Fruit fly (Drosophila melanogaster) whole organism, wandering third instar larva: ENCODE measurements around the gene CG42558.

Source experiments
- Abd-B ChIP-seq: fragments of >200 bp; optimal IDR thresholded peaks from 2 replicates; lab custom pipeline; 2017; ENCODE audit warnings: missing biosample characterization, missing genetic modification characterization
- CG32264 ChIP-seq: fragments of 200-800 bp; sonication (Bioruptor generic); optimal IDR thresholded peaks from 2 replicates; lab custom pipeline; 2016; ENCODE audit warnings: missing biosample characterization, missing genetic modification characterization
- CG9705 ChIP-seq: fragments of 200-800 bp; sonication (Bioruptor generic); optimal IDR thresholded peaks from 2 replicates; lab custom pipeline; 2018; ENCODE audit warnings: missing biosample characterization, mild to moderate bottlenecking, missing genetic modification characterization
- Dif ChIP-seq: fragments of 200-275, 200-300 bp; sonication (Bioruptor generic); optimal IDR thresholded peaks from 2 replicates; lab custom pipeline; 2018; ENCODE audit warnings: missing biosample characterization, missing genetic modification characterization; ENCODE audit not compliant: partially characterized antibody
- GATAd ChIP-seq: sonication (Bioruptor generic); optimal IDR thresholded peaks from 2 replicates; lab custom pipeline; 2016; ENCODE audit warnings: missing biosample characterization, missing genetic modification characterization
- HLH106 ChIP-seq: fragments of 200-800 bp; optimal IDR thresholded peaks from 3 replicates; lab custom pipeline; 2019; ENCODE audit warnings: missing biosample characterization, mild to moderate bottlenecking, missing genetic modification characterization, moderate library complexity
- Hnf4 ChIP-seq: fragments of 200-800 bp; sonication (Bioruptor generic); optimal IDR thresholded peaks from 2 replicates; lab custom pipeline; 2016; ENCODE audit warnings: missing biosample characterization, mild to moderate bottlenecking, missing genetic modification characterization
- Hr78 ChIP-seq: fragments of >200 bp; optimal IDR thresholded peaks from 2 replicates; lab custom pipeline; 2017; ENCODE audit warnings: missing biosample characterization, missing genetic modification characterization
- Hr83 ChIP-seq: fragments of 200-300 bp; sonication (Bioruptor generic); optimal IDR thresholded peaks from 2 replicates; lab custom pipeline; 2016; ENCODE audit warnings: missing biosample characterization, mild to moderate bottlenecking, missing genetic modification characterization, moderate library complexity; ENCODE audit not compliant: poor library complexity, severe bottlenecking
- Jra ChIP-seq: sonication (Bioruptor generic); optimal IDR thresholded peaks from 2 replicates; lab custom pipeline; 2016; ENCODE audit warnings: missing biosample characterization, missing genetic modification characterization
- Mio ChIP-seq: sonication (Bioruptor generic); optimal IDR thresholded peaks from 2 replicates; lab custom pipeline; 2016; ENCODE audit warnings: missing biosample characterization, missing genetic modification characterization
- N ChIP-seq: fragments of >200 bp; optimal IDR thresholded peaks from 2 replicates; lab custom pipeline; 2018; ENCODE audit warnings: missing biosample characterization, missing external identifiers, missing genetic modification characterization
- OdsH ChIP-seq: fragments of 200-800 bp; sonication (Bioruptor generic); optimal IDR thresholded peaks from 2 replicates; lab custom pipeline; 2016; ENCODE audit warnings: missing biosample characterization, mild to moderate bottlenecking, missing genetic modification characterization
- Rel ChIP-seq, 2 experiments: fragments of 200-800 bp; sonication (Bioruptor generic) in 1 of 2; optimal IDR thresholded peaks; 2 replicates in 1 of 2; 3 replicates in 1 of 2; lab custom pipeline; 2016 to 2019; ENCODE audit warnings: mild to moderate bottlenecking in 2 of 2, missing biosample characterization in 2 of 2, missing genetic modification characterization in 2 of 2, moderate library complexity in 1 of 2
- Sp1 ChIP-seq: fragments of 200-800 bp; sonication (Bioruptor generic); optimal IDR thresholded peaks from 3 replicates; lab custom pipeline; 2019; ENCODE audit warnings: missing biosample characterization, mild to moderate bottlenecking, missing genetic modification characterization, moderate library complexity
- Vsx2 ChIP-seq: fragments of 200-300, 225-300 bp; sonication (Bioruptor generic); optimal IDR thresholded peaks from 2 replicates; lab custom pipeline; 2018; ENCODE audit warnings: missing biosample characterization, missing genetic modification characterization; ENCODE audit not compliant: partially characterized antibody
- br ChIP-seq: fragments of 200-800 bp; sonication (Bioruptor generic); optimal IDR thresholded peaks from 2 replicates; lab custom pipeline; 2016; ENCODE audit warnings: missing biosample characterization, missing genetic modification characterization
- dmrt93B ChIP-seq: fragments of 200-800 bp; sonication (Bioruptor generic); optimal IDR thresholded peaks from 2 replicates; lab custom pipeline; 2018; ENCODE audit warnings: missing biosample characterization, mild to moderate bottlenecking, missing genetic modification characterization
- dsf ChIP-seq: sonication (Bioruptor generic); optimal IDR thresholded peaks from 2 replicates; lab custom pipeline; 2016; ENCODE audit warnings: missing biosample characterization, missing genetic modification characterization, borderline replicate concordance
- ey ChIP-seq: fragments of 200-800 bp; sonication (Bioruptor generic); optimal IDR thresholded peaks from 2 replicates; lab custom pipeline; 2016; ENCODE audit warnings: missing biosample characterization, missing genetic modification characterization
- foxo ChIP-seq, 2 experiments: fragments of 200-800 bp; sonication (Bioruptor generic); optimal IDR thresholded peaks; 2 replicates in 1 of 2; 3 replicates in 1 of 2; lab custom pipeline; 2016 to 2017; ENCODE audit warnings: missing biosample characterization in 2 of 2, missing genetic modification characterization in 2 of 2
- fru ChIP-seq: fragments of 200-800 bp; sonication (Bioruptor generic); optimal IDR thresholded peaks from 3 replicates; lab custom pipeline; 2016; ENCODE audit warnings: missing biosample characterization, mild to moderate bottlenecking, missing genetic modification characterization
- h ChIP-seq: fragments of 200-800 bp; sonication (Bioruptor generic); optimal IDR thresholded peaks from 3 replicates; lab custom pipeline; 2016; ENCODE audit warnings: missing biosample characterization, mild to moderate bottlenecking, missing genetic modification characterization
- psq ChIP-seq: fragments of 200-800 bp; sonication (Bioruptor generic); optimal IDR thresholded peaks from 3 replicates; lab custom pipeline; 2017; ENCODE audit warnings: missing biosample characterization, mild to moderate bottlenecking, missing genetic modification characterization, moderate library complexity
- rgr ChIP-seq: fragments of 200-800 bp; sonication (Bioruptor generic); optimal IDR thresholded peaks from 3 replicates; lab custom pipeline; 2016; ENCODE audit warnings: missing biosample characterization, mild to moderate bottlenecking, missing genetic modification characterization
- sage ChIP-seq: fragments of 200-800 bp; sonication (Bioruptor generic); optimal IDR thresholded peaks from 2 replicates; lab custom pipeline; 2016; ENCODE audit warnings: missing biosample characterization, mild to moderate bottlenecking, missing genetic modification characterization
- sv ChIP-seq: fragments of 200-800 bp; sonication (Bioruptor generic); optimal IDR thresholded peaks from 3 replicates; lab custom pipeline; 2016; ENCODE audit warnings: missing biosample characterization, missing genetic modification characterization
- tai ChIP-seq: sonication (Bioruptor generic); optimal IDR thresholded peaks from 2 replicates; lab custom pipeline; 2016; ENCODE audit warnings: missing biosample characterization, missing genetic modification characterization
- woc ChIP-seq: sonication (Bioruptor generic); optimal IDR thresholded peaks from 2 replicates; lab custom pipeline; 2016; ENCODE audit warnings: missing biosample characterization, mild to moderate bottlenecking, missing genetic modification characterization

CG42558 gene

DNA sequence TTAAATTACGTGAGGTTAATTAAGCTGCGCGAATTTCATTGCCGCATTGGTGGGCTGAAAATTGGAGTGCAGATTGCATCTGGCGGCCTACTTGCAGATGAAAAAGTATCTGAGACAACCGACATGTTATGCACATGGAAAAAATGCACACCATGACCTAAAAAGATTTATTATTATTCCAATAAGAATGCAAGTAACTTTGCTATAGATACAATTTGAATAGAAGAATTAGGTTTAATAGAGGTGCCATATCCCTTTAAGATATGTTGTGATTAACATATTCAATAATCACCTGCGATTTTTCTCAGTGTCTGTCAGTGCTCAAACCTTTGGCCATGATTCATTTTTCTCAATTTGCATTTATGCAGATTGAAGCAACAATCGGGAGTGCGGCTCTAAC, 48.4 kb downstream of the CG42558 start:
- TF ChIP-seq h (GFP tag; lab: Kevin White, UChicago) (peak; percentile 9), tai (GFP tag; lab: Kevin White, UChicago) (no peak)

DNA sequence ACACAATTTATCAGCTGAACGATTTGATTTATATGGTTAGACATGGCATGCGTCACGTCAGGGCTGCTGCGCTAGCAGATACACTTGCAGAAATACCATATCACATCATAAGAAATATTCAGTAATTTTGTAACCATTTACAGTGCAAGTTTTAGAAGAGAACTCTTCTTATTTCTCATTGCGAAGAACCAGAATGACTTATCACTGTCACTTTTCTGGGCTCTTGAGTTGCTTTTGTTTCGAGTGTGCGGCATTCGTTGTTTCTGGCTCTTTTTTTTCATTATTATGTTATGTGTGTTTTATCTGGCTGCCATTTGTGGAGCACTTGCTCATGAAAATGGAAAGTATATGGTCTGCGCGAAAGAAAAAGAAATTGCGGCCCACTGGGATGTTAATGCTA, 48.9 kb downstream of the CG42558 start:
- TF ChIP-seq Abd-B (GFP tag; lab: Kevin White, UChicago) (no peak), ey (GFP tag; lab: Kevin White, UChicago) (peak; percentile 19), Jra (GFP tag; lab: Kevin White, UChicago) (no peak), rgr (GFP tag; lab: Kevin White, UChicago) (peak; percentile 14), h (GFP tag; lab: Kevin White, UChicago) (peak; percentile 18), dmrt93B (GFP tag; lab: Kevin White, UChicago) (no peak), sv (GFP tag; lab: Kevin White, UChicago) (no peak), Vsx2 (GFP tag; lab: Kevin White, UChicago) (no peak)
- TF ChIP-seq, all 38 proteins: peak for 3

DNA sequence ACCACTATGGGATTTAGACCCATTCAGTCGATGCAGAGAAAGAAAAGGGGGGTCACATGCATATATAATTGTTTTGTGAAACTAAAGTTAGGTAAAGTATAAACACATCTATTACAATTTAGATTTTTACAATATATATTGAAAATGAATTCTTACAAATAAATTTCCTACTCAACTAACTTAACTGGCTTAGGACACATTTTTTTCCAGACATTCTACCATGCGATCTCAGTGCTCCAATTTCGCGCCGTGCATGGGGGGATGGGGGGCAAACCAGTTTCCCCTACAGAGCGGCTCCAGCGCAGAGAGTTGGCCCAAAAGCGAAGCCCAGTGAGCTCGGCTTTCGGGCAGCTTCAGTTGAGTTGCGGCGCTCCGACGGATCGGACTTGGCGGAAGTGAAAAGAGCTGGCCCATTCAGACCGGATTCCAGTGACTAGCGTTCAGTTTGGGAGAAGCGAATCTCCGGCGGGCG, 50.0 kb downstream of the CG42558 start, which contains the start of gene CG7896:
Gene CG7896 (plus strand): TSS at position 354 of the 472 bp plus-strand sequence.
- TF ChIP-seq Jra (GFP tag; lab: Kevin White, UChicago) (no peak), Hr83 (GFP tag; lab: Kevin White, UChicago) (peak; percentile 62), rgr (GFP tag; lab: Kevin White, UChicago) (peak; percentile 85), dmrt93B (GFP tag; lab: Kevin White, UChicago) (peak; percentile 70), N (GFP tag; lab: Kevin White, UChicago) (no peak), Rel (GFP tag; optimal IDR thresholded peaks at IDR 0.05; lab: Kevin White, UChicago) (peak; percentile 83), Rel (tag; optimal IDR thresholded peaks at IDR 0.05; lab: Kevin White, UChicago) (peak; percentile 59), CG9705 (GFP tag; lab: Kevin White, UChicago) (peak; percentile 78), Hnf4 (no peak), psq (GFP tag; lab: Kevin White, UChicago) (peak; percentile 86), woc (peak; percentile 95), sage (GFP tag; lab: Kevin White, UChicago) (peak; percentile 61), sv (GFP tag; lab: Kevin White, UChicago) (no peak), CG32264 (GFP tag; lab: Kevin White, UChicago) (peak; percentile 37), GATAd (GFP tag; lab: Kevin White, UChicago) (no peak), Vsx2 (GFP tag; lab: Kevin White, UChicago) (peak; percentile 54), Hr78 (no peak), br (GFP tag; lab: Kevin White, UChicago) (peak; percentile 83), OdsH (GFP tag; lab: Kevin White, UChicago) (peak; percentile 85), h (GFP tag; lab: Kevin White, UChicago) (peak; percentile 94), fru (GFP tag; lab: Kevin White, UChicago) (peak; percentile 85), ey (GFP tag; lab: Kevin White, UChicago) (peak; percentile 76), Mio (GFP tag; lab: Kevin White, UChicago) (no peak), HLH106 (tag; lab: Kevin White, UChicago) (peak; percentile 93), foxo (GFP tag; optimal IDR thresholded peaks at IDR 0.05; lab: Kevin White, UChicago) (peak; percentile 54 to 91), Sp1 (GFP tag; lab: Kevin White, UChicago) (peak; percentile 85), dsf (GFP tag; lab: Kevin White, UChicago) (peak; percentile 41), Dif (GFP tag; lab: Kevin White, UChicago) (peak; percentile 17)

DNA sequence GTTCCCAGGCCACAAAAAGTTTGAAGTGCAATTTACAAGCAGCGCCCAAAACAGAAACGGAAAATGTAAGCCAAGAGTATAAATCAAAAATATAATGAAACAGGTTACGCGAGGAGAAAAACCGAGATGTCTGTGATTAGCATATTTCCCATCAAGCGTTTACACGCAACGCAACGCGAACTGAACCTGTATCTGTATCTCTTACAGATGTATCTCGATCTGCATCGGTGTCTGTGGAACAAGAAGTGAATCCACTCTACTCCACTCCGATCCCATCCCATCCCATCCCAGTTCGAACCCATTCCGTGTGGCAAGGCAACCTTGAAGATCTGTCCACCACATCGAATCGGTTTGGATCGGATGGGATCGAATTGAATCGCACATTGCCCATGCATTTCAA, 50.8 kb downstream of the CG42558 start:
- no peak for TF ChIP-seq tai (GFP tag; lab: Kevin White, UChicago)
- no peak for TF ChIP-seq woc
